Worm (Caenorhabditis elegans) whole organism, dauer: ENCODE data around the gene C05C9.1.

Source experiments
- unc-62 ChIP-seq: sonication (generic microtip); optimal IDR thresholded peaks from 2 replicates; lab custom pipeline; 2017; ENCODE audit warnings: missing biosample characterization, missing genetic modification reagents, missing genetic modification characterization

Gene C05C9.1

DNA sequence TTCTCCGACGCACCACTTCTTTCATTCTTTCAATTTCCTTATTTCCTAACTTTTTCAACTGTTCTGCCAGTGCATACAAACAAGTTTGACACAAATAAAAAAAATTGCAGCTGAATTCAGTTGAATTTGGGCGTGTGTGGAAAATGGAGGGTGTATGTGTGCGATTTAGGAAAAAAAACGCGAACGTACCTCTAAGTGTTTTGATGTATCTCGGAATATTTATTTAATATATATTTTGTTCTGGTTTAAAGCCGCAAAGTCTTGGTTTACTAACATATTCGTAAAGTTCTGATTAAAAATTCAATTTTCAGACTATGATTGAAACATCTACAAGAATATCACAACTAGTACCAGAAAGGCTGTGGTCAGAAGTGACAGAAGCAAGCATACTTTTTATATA, 24.9 kb downstream of the C05C9.1 start, which contains the start of gene gnrr-7:
Gene gnrr-7, plus strand, starts transcription at position 301 of the 400 bp plus-strand sequence.
- no peak for TF ChIP-seq unc-62

DNA sequence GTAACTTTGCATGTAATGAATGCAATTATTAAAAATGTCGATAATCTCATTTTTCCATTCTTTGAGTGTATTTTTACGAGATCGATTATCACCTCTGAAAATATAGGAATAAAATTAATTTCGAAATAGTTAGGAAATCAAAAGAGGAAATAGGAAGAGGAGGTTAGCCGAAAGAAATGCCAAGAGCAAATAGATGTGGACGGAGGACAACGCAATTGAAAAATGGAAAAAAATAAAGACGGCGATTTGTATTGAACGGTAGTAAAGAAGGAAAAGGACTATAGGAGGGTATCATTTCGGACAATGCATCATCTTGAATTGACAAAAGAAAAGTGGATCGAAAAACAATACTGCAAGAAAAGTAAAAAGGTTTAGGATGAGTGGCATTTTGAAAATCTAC, 28.9 kb downstream of the C05C9.1 start, which contains the start of gene F13D2.1:
Gene F13D2.1, minus strand, starts transcription at position 101 of the 400 bp plus-strand sequence.
- TF ChIP-seq unc-62, result no peak

- TF ChIP-seq unc-62, result no peak
Observed at ce11 chrX:11190443-11190842, 29.8 kb downstream of the C05C9.1 start.

ce11 chrX:11193670-11194069, 33.0 kb downstream of the C05C9.1 start:
- TF ChIP-seq unc-62, result no peak

ce11 chrX:11196741-11197140, 36.1 kb downstream of the C05C9.1 start, which contains the start of gene C34F6.1:
Gene C34F6.1 (minus strand): TSS chrX:11196841.
- no peak for TF ChIP-seq unc-62

DNA sequence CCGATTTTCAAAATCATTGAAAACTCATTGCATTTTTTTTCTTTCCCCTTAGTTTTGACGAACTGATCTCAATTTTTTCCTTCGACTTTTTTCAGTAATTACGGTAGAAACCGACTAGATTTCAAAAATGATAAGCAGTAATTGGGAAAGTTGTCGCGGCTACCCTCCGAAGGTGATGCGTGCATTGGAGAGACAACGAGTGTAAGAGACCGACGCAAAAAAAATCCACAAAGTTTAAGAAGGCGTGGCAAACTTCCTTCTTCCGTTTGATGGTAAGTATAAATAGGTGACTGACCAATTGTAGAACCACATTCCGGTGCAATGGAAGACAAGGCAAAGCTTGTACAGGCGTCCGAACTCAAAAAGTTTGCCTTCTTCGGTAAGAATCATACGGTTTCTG, 38.5 kb downstream of the C05C9.1 start, which contains the start of gene col-178:
Gene col-178, plus strand, starts transcription at position 301 of the 400 bp plus-strand sequence.
- TF ChIP-seq unc-62, result no peak

ce11 chrX:11201165-11201564, 40.5 kb downstream of the C05C9.1 start, which contains the start of gene col-179:
Gene col-179 (plus strand): TSS chrX:11201465.
- no peak for TF ChIP-seq unc-62

ce11 chrX:11203773-11204172, 43.1 kb downstream of the C05C9.1 start, which contains the start of gene C34F6.11:
Gene C34F6.11 (minus strand): TSS chrX:11203932.
- TF ChIP-seq unc-62, result no peak

ce11 chrX:11206953-11207352, 46.3 kb downstream of the C05C9.1 start, which contains the start of gene hst-2:
Gene hst-2 (minus strand): TSS chrX:11207155.
- TF ChIP-seq unc-62, result no peak

ce11 chrX:11208788-11209187, 48.2 kb downstream of the C05C9.1 start, which contains the start of gene C34F6.5:
Gene C34F6.5 (minus strand): TSS chrX:11208888.
- TF ChIP-seq unc-62, result no peak

- TF ChIP-seq unc-62, result no peak
Observed at ce11 chrX:11210417-11210816, 49.8 kb downstream of the C05C9.1 start.

DNA sequence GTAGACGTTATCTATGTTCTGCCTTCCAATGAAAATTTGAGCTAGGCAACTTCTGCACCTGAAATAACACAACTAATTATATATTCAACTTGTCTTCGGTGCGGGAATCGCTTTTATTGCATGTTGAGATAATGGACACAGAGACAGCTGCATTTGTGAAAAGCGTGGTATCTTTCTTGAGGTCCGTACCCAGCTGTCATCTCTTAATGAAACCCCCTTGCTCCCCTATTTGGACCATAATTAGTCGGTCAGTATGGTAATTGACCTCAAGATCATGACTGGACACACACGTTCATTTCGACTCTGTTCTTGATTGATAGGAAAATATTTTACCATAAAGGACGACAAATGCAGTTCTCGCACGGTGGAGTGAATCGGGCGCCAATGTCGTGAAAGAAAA, 50.7 kb downstream of the C05C9.1 start:
- no peak for TF ChIP-seq unc-62
